Worm (Caenorhabditis elegans): ENCODE measurements around the gene R07B1.6.

R07B1.6 gene

DNA sequence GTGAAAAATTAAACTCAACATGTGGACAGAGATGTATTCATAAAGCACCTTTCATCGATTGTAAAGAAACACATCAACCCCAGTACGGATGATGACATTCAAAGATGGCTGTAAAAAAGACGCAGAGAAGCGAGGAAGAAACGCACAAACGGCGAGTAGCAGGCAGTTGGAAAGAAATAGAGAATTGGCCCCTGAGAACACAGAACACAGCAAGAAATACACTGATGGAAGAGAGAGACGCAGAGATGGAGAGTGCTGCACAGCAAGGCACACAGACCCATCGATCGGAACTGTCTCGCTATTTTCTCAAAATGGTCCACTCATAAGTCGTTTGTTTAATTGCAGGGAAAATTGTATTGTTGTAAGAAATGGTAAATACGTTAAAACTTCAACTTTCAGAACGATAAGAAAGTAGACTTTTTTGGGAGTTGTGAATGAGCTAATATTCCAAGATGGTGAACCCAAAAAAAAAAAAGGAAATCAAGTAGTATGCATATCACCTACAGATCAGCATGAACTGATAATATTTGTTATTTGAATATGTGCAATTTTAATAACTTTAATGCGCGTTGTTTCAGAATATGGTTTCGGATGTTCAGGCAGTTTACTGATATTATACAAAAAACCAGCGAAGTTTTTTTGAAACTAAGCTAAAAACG, 43.7 kb upstream of the R07B1.6 start (continued):
- TF ChIP-seq zfh-2 (GFP tag; conservative IDR thresholded peaks at IDR 0.05) (peak; percentile 39; the same call in 1 of the 2 replicates), mes-4 (tag; optimal IDR thresholded peaks at IDR 0.05) (no peak), K11D2.4 (GFP tag; IDR thresholded peaks at IDR 0.05) (0 out of 2 replicates have a peak, but pooled peaks have one; percentile 51), xnd-1 (tag; optimal IDR thresholded peaks at IDR 0.05) (no peak), hlh-12 (tag; optimal IDR thresholded peaks at IDR 0.05) (no peak), pbrm-1 (GFP tag; IDR thresholded peaks at IDR 0.05) (0 out of 2 replicates have a peak, but pooled peaks have one; percentile 30)

DNA sequence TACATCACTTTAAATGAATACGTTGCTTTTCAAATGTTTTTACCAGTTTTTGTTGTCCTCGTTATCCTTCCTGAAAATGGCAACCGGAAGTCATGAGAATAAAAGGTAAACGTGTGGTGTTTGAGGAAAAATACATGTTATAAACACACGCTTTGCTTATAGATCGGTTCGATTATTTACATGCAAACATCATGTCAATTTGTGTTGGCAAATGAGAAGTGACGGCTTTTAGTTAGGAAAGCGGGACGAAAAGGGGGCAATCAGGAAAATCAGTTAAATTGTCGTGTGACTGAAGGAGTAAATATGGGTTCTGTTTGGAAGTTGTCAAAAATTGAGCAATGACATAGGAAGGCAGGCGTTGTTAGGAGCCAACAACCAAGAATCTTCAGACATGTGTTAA, 35.2 kb upstream of the R07B1.6 start, which contains the start of gene rrc-1:
Gene rrc-1, minus strand, starts transcription at position 74 of the 400 bp plus-strand sequence.
- TF ChIP-seq sea-2 (GFP tag; IDR thresholded peaks at IDR 0.05): no peak
- no peak for TF ChIP-seq gei-17 (GFP tag; optimal IDR thresholded peaks at IDR 0.05)
- no peak for TF ChIP-seq akir-1 (GFP tag; optimal IDR thresholded peaks at IDR 0.05)
- no peak for TF ChIP-seq snpc-4 (GFP tag; optimal IDR thresholded peaks at IDR 0.05)
- TF ChIP-seq snpc-4 (tag; optimal IDR thresholded peaks at IDR 0.05): no peak
- no peak for TF ChIP-seq egl-18 (GFP tag; IDR thresholded peaks at IDR 0.05)
- TF ChIP-seq him-1 (tag; optimal IDR thresholded peaks at IDR 0.05): no peak
- no peak for TF ChIP-seq F37B4.10 (GFP tag; IDR thresholded peaks at IDR 0.05)
- TF ChIP-seq ztf-3 (GFP tag; optimal IDR thresholded peaks at IDR 0.05): no peak
- no peak for TF ChIP-seq zim-3 (tag; optimal IDR thresholded peaks at IDR 0.05)
- no peak for TF ChIP-seq unc-62 (GFP tag; optimal IDR thresholded peaks at IDR 0.05)
- no peak for TF ChIP-seq athp-1 (tag; optimal IDR thresholded peaks at IDR 0.05)
- no peak for TF ChIP-seq egrh-3 (GFP tag; IDR thresholded peaks at IDR 0.05)
- TF ChIP-seq hrde-1 (tag; optimal IDR thresholded peaks at IDR 0.05; ENCODE audit: borderline replicate concordance): no peak
- no peak for TF ChIP-seq Y56A3A.18 (GFP tag; IDR thresholded peaks at IDR 0.05)
- no peak for TF ChIP-seq mes-4 (tag; optimal IDR thresholded peaks at IDR 0.05)
- no peak for TF ChIP-seq lir-1 (GFP tag; conservative IDR thresholded peaks at IDR 0.05)
- no peak for TF ChIP-seq cebp-2 (GFP tag; IDR thresholded peaks at IDR 0.05)
- no peak for TF ChIP-seq efl-1 (GFP tag; optimal IDR thresholded peaks at IDR 0.05)

DNA sequence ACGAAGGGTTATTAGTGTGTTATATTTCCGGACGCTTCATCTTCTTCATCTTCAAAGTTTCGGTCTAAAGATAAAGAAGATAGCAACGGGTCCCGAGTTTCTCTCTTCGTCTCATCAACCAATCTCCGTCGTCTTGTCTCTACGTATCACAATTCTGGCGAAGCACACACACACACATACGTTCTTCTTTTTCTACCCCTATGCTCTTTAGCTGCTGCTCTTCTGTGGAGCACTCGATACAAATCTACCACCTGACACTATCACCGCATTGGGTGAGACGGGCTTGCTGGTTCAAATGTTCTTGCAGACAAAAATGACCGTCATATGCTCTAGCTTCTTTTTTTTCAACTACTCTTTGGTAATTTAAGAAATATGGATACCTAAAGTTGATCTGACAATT, 34.1 kb upstream of the R07B1.6 start:
- TF ChIP-seq cebp-1 (GFP tag; IDR thresholded peaks at IDR 0.05) (no peak), cebp-1 (tag; optimal IDR thresholded peaks at IDR 0.05) (no peak), madf-10 (tag; optimal IDR thresholded peaks at IDR 0.05) (no peak), mxl-1 (tag; optimal IDR thresholded peaks at IDR 0.05) (no peak), fkh-3 (tag; optimal IDR thresholded peaks at IDR 0.05) (no peak), lin-26 (GFP tag; IDR thresholded peaks at IDR 0.05) (no peak), B0035.1 (tag; optimal IDR thresholded peaks at IDR 0.05) (no peak), hsf-1 (GFP tag; IDR thresholded peaks at IDR 0.05) (no peak), mes-4 (tag; optimal IDR thresholded peaks at IDR 0.05) (no peak), ceh-91 (GFP tag; IDR thresholded peaks at IDR 0.05) (no peak), nhr-80 (tag; optimal IDR thresholded peaks at IDR 0.05) (no peak), aptf-2 (GFP tag; conservative IDR thresholded peaks at IDR 0.05) (no peak), ama-1 (optimal IDR thresholded peaks at IDR 0.05) (no peak), ama-1 (GFP tag; optimal IDR thresholded peaks at IDR 0.05) (no peak), attf-5 (GFP tag; optimal IDR thresholded peaks at IDR 0.05) (no peak), K11D2.4 (GFP tag; IDR thresholded peaks at IDR 0.05) (no peak), F52B5.7 (tag; optimal IDR thresholded peaks at IDR 0.05) (no peak), C06A6.2 (GFP tag; conservative IDR thresholded peaks at IDR 0.05) (no peak), cebp-2 (GFP tag; IDR thresholded peaks at IDR 0.05) (no peak), Y53F4B.3 (GFP tag; IDR thresholded peaks at IDR 0.05) (no peak)

Data from whole organism, young adult.